Worm (Caenorhabditis elegans) whole organism, young adult: ENCODE measurements around the gene Y55F3BR.6.

Experiments
- B0019.2 ChIP-seq: fragments of 200-800 bp; sonication (Bioruptor generic); conservative IDR thresholded peaks from 2 replicates; pipeline ENCODE4 v1.3.6; 2022; ENCODE audit warnings: missing genetic modification reagents, missing genetic modification characterization, missing compliant biosample characterization
- F23B12.7 ChIP-seq: sonication (generic microtip); optimal IDR thresholded peaks from 2 replicates; lab custom pipeline; 2017; ENCODE audit warnings: missing genetic modification characterization, mild to moderate bottlenecking, missing compliant biosample characterization, antibody characterized with exemption, moderate library complexity; ENCODE audit not compliant: insufficient read depth
- F33H1.4 ChIP-seq: fragments of 200-800 bp; sonication (Bioruptor generic); IDR thresholded peaks from 2 replicates; pipeline ENCODE4 v1.3.6; 2022; ENCODE audit warnings: missing genetic modification reagents, missing genetic modification characterization, missing compliant biosample characterization
- F37B4.10 ChIP-seq: fragments of 200-800 bp; sonication (Bioruptor generic); IDR thresholded peaks from 2 replicates; pipeline ENCODE4 v1.3.6; 2022; ENCODE audit warnings: missing genetic modification characterization, missing compliant biosample characterization
- F52B5.7 ChIP-seq: sonication (generic microtip); optimal IDR thresholded peaks from 2 replicates; lab custom pipeline; 2016; ENCODE audit warnings: mild to moderate bottlenecking, missing genetic modification characterization, missing compliant biosample characterization
- F55B11.4 ChIP-seq: sonication (generic microtip); optimal IDR thresholded peaks from 2 replicates; lab custom pipeline; 2016; ENCODE audit warnings: missing compliant biosample characterization, missing genetic modification characterization, borderline replicate concordance; ENCODE audit not compliant: insufficient read depth
- K11D2.4 ChIP-seq: fragments of 200-800 bp; sonication (Bioruptor generic); IDR thresholded peaks from 2 replicates; pipeline ENCODE4 v1.3.6; 2022; ENCODE audit warnings: missing genetic modification reagents, missing genetic modification characterization, missing compliant biosample characterization
- Y56A3A.18 ChIP-seq: fragments of 200-800 bp; sonication (Bioruptor generic); IDR thresholded peaks from 2 replicates; pipeline ENCODE4 v1.3.6; 2022; ENCODE audit warnings: missing genetic modification reagents, missing genetic modification characterization, missing compliant biosample characterization
- Y79H2A.3 ChIP-seq: fragments of 200-800 bp; sonication (Bioruptor generic); conservative IDR thresholded peaks from 2 replicates; pipeline ENCODE4 v1.3.6; 2022; ENCODE audit warnings: missing genetic modification reagents, missing genetic modification characterization, missing compliant biosample characterization
- ama-1 ChIP-seq, 3 experiments: fragments of 150-350 bp in 1 of 3; sonication (generic microtip) in 2 of 3; optimal IDR thresholded peaks; 2 replicates each; lab custom pipeline; 2014 to 2018; ENCODE audit warnings: missing biosample characterization in 2 of 3, missing genetic modification characterization in 2 of 3, missing genetic modification reagents in 2 of 3
- attf-3 ChIP-seq: fragments of 200-800 bp; sonication (Bioruptor generic); conservative IDR thresholded peaks from 2 replicates; pipeline ENCODE4 v1.3.6; 2022; ENCODE audit warnings: missing genetic modification reagents, missing genetic modification characterization, missing compliant biosample characterization
- attf-6 ChIP-seq: fragments of 200-800 bp; sonication (Bioruptor generic); IDR thresholded peaks from 2 replicates; pipeline ENCODE4 v1.3.6; 2022; ENCODE audit warnings: missing genetic modification reagents, missing genetic modification characterization, missing compliant biosample characterization
- cebp-1 ChIP-seq, 2 experiments: fragments of 200-800 bp in 1 of 2; sonication (Bioruptor generic) in 1 of 2; sonication (generic microtip) in 1 of 2; IDR thresholded peaks in 1 of 2; optimal IDR thresholded peaks in 1 of 2; 2 replicates each; pipeline versions ENCODE4 v1.3.6 to Lab custom; 2017 to 2022; ENCODE audit warnings: missing compliant biosample characterization in 2 of 2, missing genetic modification characterization in 2 of 2, mild to moderate bottlenecking in 1 of 2, missing genetic modification reagents in 1 of 2, moderate library complexity in 1 of 2
- ceh-100 ChIP-seq: fragments of 200-800 bp; sonication (Bioruptor generic); IDR thresholded peaks from 2 replicates; pipeline ENCODE4 v1.3.6; 2022; ENCODE audit warnings: missing genetic modification reagents, missing genetic modification characterization, missing compliant biosample characterization
- ceh-40 ChIP-seq: fragments of 200-800 bp; sonication (Bioruptor generic); IDR thresholded peaks from 2 replicates; pipeline ENCODE4 v1.3.6; 2022; ENCODE audit warnings: missing genetic modification characterization, missing compliant biosample characterization
- die-1 ChIP-seq: sonication (generic microtip); optimal IDR thresholded peaks from 2 replicates; lab custom pipeline; 2016; ENCODE audit warnings: missing genotype, mild to moderate bottlenecking, missing genetic modification characterization, missing compliant biosample characterization
- dox-1 ChIP-seq: fragments of 200-800 bp; sonication (Bioruptor generic); IDR thresholded peaks from 2 replicates; pipeline ENCODE4 v1.3.6; 2022; ENCODE audit warnings: missing genetic modification reagents, missing genetic modification characterization, missing compliant biosample characterization
- efl-1 ChIP-seq: fragments of 150-350 bp; optimal IDR thresholded peaks from 2 replicates; lab custom pipeline; 2014; ENCODE audit warnings: missing biosample characterization, missing genetic modification reagents, missing genetic modification characterization
- egl-44 ChIP-seq: fragments of 200-800 bp; sonication (Bioruptor generic); IDR thresholded peaks from 2 replicates; pipeline ENCODE4 v1.3.6; 2022; ENCODE audit warnings: missing genetic modification reagents, missing genetic modification characterization, missing compliant biosample characterization
- egrh-3 ChIP-seq: fragments of 200-800 bp; sonication (Bioruptor generic); IDR thresholded peaks from 2 replicates; pipeline ENCODE4 v1.3.6; 2022; ENCODE audit warnings: missing genetic modification reagents, missing genetic modification characterization, missing compliant biosample characterization
- hlh-12 ChIP-seq: sonication (generic microtip); optimal IDR thresholded peaks from 2 replicates; lab custom pipeline; 2016; ENCODE audit warnings: missing genetic modification characterization, missing compliant biosample characterization
- hmg-1.2 ChIP-seq: fragments of 200-800 bp; sonication (Bioruptor generic); IDR thresholded peaks from 2 replicates; pipeline ENCODE4 v1.3.6; 2022; ENCODE audit warnings: missing genetic modification reagents, missing genetic modification characterization, missing compliant biosample characterization
- hrde-1 ChIP-seq: sonication (generic microtip); optimal IDR thresholded peaks from 2 replicates; lab custom pipeline; 2016; ENCODE audit warnings: missing genetic modification characterization, mild to moderate bottlenecking, missing compliant biosample characterization, moderate library complexity, missing genotype, missing genetic modification reagents, borderline replicate concordance
- hsf-1 ChIP-seq: fragments of 200-800 bp; sonication (Bioruptor generic); IDR thresholded peaks from 2 replicates; pipeline ENCODE4 v1.3.6; 2022; ENCODE audit warnings: missing genetic modification reagents, missing genetic modification characterization, missing compliant biosample characterization
- lag-1 ChIP-seq: fragments of 200-800 bp; sonication (Bioruptor generic); IDR thresholded peaks from 2 replicates; pipeline ENCODE4 v1.3.6; 2022; ENCODE audit warnings: missing genetic modification reagents, missing genetic modification characterization, missing compliant biosample characterization
- lin-26 ChIP-seq: fragments of 200-800 bp; sonication (Bioruptor generic); IDR thresholded peaks from 2 replicates; pipeline ENCODE4 v1.3.6; 2022; ENCODE audit warnings: missing genetic modification reagents, missing genetic modification characterization, missing compliant biosample characterization
- lin-40 ChIP-seq: sonication (generic microtip); optimal IDR thresholded peaks from 2 replicates; lab custom pipeline; 2016; ENCODE audit warnings: missing genetic modification characterization, mild to moderate bottlenecking, missing compliant biosample characterization, missing genotype, missing genetic modification reagents
- lin-54 ChIP-seq: fragments of 200-800 bp; sonication (Bioruptor generic); optimal IDR thresholded peaks from 2 replicates; lab custom pipeline; 2018; ENCODE audit warnings: mild to moderate bottlenecking, missing genetic modification characterization, missing compliant biosample characterization
- lsl-1 ChIP-seq: fragments of 200-800 bp; sonication (Bioruptor generic); optimal IDR thresholded peaks from 2 replicates; lab custom pipeline; 2018; ENCODE audit warnings: mild to moderate bottlenecking, missing genetic modification characterization, moderate library complexity, missing compliant biosample characterization
- madf-10 ChIP-seq: sonication (generic microtip); optimal IDR thresholded peaks from 2 replicates; lab custom pipeline; 2016; ENCODE audit warnings: mild to moderate bottlenecking, missing genetic modification characterization, missing compliant biosample characterization
- mcd-1 ChIP-seq: fragments of 200-800 bp; sonication (Bioruptor generic); IDR thresholded peaks from 2 replicates; pipeline ENCODE4 v1.3.6; 2022; ENCODE audit warnings: missing genetic modification reagents, missing genetic modification characterization, missing compliant biosample characterization
- nfya-2 ChIP-seq: fragments of 200-800 bp; sonication (Bioruptor generic); IDR thresholded peaks from 2 replicates; pipeline ENCODE4 v1.3.6; 2022; ENCODE audit warnings: missing genetic modification reagents, missing genetic modification characterization, missing compliant biosample characterization
- nfyb-1 ChIP-seq: fragments of 200-800 bp; sonication (Bioruptor generic); IDR thresholded peaks from 2 replicates; pipeline ENCODE4 v1.3.6; 2022; ENCODE audit warnings: missing genetic modification reagents, missing genetic modification characterization, missing compliant biosample characterization
- nhr-179 ChIP-seq: sonication (generic microtip); optimal IDR thresholded peaks from 2 replicates; lab custom pipeline; 2016; ENCODE audit warnings: mild to moderate bottlenecking, missing genetic modification characterization, missing compliant biosample characterization
- nhr-80 ChIP-seq: sonication (generic microtip); optimal IDR thresholded peaks from 2 replicates; lab custom pipeline; 2016; ENCODE audit warnings: missing genetic modification characterization, missing compliant biosample characterization
- pbrm-1 ChIP-seq: fragments of 200-800 bp; sonication (Bioruptor generic); IDR thresholded peaks from 2 replicates; pipeline ENCODE4 v1.3.6; 2022; ENCODE audit warnings: missing genetic modification reagents, missing genetic modification characterization, missing compliant biosample characterization
- rcor-1 ChIP-seq: fragments of 200-800 bp; sonication (Bioruptor generic); IDR thresholded peaks from 2 replicates; pipeline ENCODE4 v1.3.6; 2022; ENCODE audit warnings: missing genetic modification reagents, missing genetic modification characterization, missing compliant biosample characterization
- snpc-4 ChIP-seq, 5 experiments: fragments of 150-350 bp in 1 of 5; sonication (generic microtip) in 4 of 5; optimal IDR thresholded peaks; 2 replicates each; lab custom pipeline; 2014 to 2018; ENCODE audit warnings: missing genetic modification characterization in 5 of 5, missing biosample characterization in 3 of 5, antibody characterized with exemption in 2 of 5, mild to moderate bottlenecking in 2 of 5, missing compliant biosample characterization in 2 of 5, missing genotype in 2 of 5, moderate library complexity in 2 of 5, missing genetic modification reagents in 1 of 5
- tbp1 ChIP-seq: fragments of 200-800 bp; sonication (Bioruptor generic); optimal IDR thresholded peaks from 2 replicates; lab custom pipeline; 2018; ENCODE audit warnings: mild to moderate bottlenecking, missing genetic modification characterization, missing compliant biosample characterization
- tbx-9 ChIP-seq: sonication (generic microtip); optimal IDR thresholded peaks from 2 replicates; lab custom pipeline; 2016; ENCODE audit warnings: borderline replicate concordance, missing genetic modification characterization, inconsistent platforms, missing compliant biosample characterization
- unc-130 ChIP-seq: sonication (generic microtip); optimal IDR thresholded peaks from 2 replicates; lab custom pipeline; 2016; ENCODE audit warnings: missing genetic modification reagents, missing genetic modification characterization, missing compliant biosample characterization
- zfh-2 ChIP-seq: fragments of 200-800 bp; sonication (Bioruptor generic); conservative IDR thresholded peaks from 2 replicates; pipeline ENCODE4 v1.3.6; 2022; ENCODE audit warnings: missing genetic modification reagents, missing genetic modification characterization, missing compliant biosample characterization
- zim-3 ChIP-seq: sonication (generic microtip); optimal IDR thresholded peaks from 2 replicates; lab custom pipeline; 2017; ENCODE audit warnings: mild to moderate bottlenecking, missing genetic modification characterization, moderate library complexity, missing compliant biosample characterization
- ztf-18 ChIP-seq: sonication (generic microtip); optimal IDR thresholded peaks from 2 replicates; lab custom pipeline; 2016; ENCODE audit warnings: missing genotype, mild to moderate bottlenecking, missing genetic modification characterization, missing compliant biosample characterization

Gene Y55F3BR.6

ce11 chrIV:813341-813740, 28.6 kb downstream of the Y55F3BR.6 start:
- TF ChIP-seq hmg-1.2 (GFP tag; lab: Robert Waterston, UW) (peak; percentile 93), egrh-3 (GFP tag; lab: Robert Waterston, UW) (peak; percentile 37; the same call in 1 of the 2 replicates), dox-1 (GFP tag; lab: Robert Waterston, UW) (peak; percentile 74), egl-44 (GFP tag; lab: Robert Waterston, UW) (peak; percentile 48; the same call in 1 of the 2 replicates), cebp-1 (GFP tag; IDR thresholded peaks at IDR 0.05; lab: Robert Waterston, UW) (peak; percentile 30; the same call in 1 of the 2 replicates), cebp-1 (tag; optimal IDR thresholded peaks at IDR 0.05; lab: Kevin White, UChicago) (peak; percentile 24), ceh-100 (peak; percentile 67), F37B4.10 (GFP tag; lab: Robert Waterston, UW) (0 out of 2 replicates have a peak, but pooled peaks have one; percentile 36), lin-26 (0 out of 2 replicates have a peak, but pooled peaks have one; percentile 23), pbrm-1 (peak; percentile 21; the same call in 1 of the 2 replicates), rcor-1 (GFP tag; lab: Robert Waterston, UW) (peak; percentile 66; the same call in 1 of the 2 replicates), F33H1.4 (GFP tag; lab: Robert Waterston, UW) (0 out of 2 replicates have a peak, but pooled peaks have one; percentile 16), lag-1 (GFP tag; lab: Robert Waterston, UW) (0 out of 2 replicates have a peak, but pooled peaks have one; percentile 28), mcd-1 (GFP tag; lab: Robert Waterston, UW) (peak; percentile 89), K11D2.4 (GFP tag; lab: Robert Waterston, UW) (peak; percentile 66), ztf-18 (tag; lab: Kevin White, UChicago) (peak; percentile 74), zfh-2 (peak; percentile 55)

- peak; percentile 85 for TF ChIP-seq attf-3 (GFP tag; lab: Robert Waterston, UW)
- no peak for TF ChIP-seq lin-40 (tag; lab: Kevin White, UChicago)
- TF ChIP-seq tbx-9 (tag; lab: Kevin White, UChicago): no peak
- TF ChIP-seq dox-1 (GFP tag; lab: Robert Waterston, UW): no peak
- no peak for TF ChIP-seq hrde-1 (tag; lab: Kevin White, UChicago)
- no peak for TF ChIP-seq F37B4.10 (GFP tag; lab: Robert Waterston, UW)
- TF ChIP-seq ama-1 (optimal IDR thresholded peaks at IDR 0.05; lab: Kevin White, UChicago): no peak
- TF ChIP-seq ama-1 (GFP tag; optimal IDR thresholded peaks at IDR 0.05; lab: Kevin White, UChicago): no peak
- no peak for TF ChIP-seq nfyb-1 (GFP tag; lab: Robert Waterston, UW)
- TF ChIP-seq nfya-2 (GFP tag; lab: Robert Waterston, UW): no peak
- TF ChIP-seq F52B5.7 (tag; lab: Kevin White, UChicago): no peak
- no peak for TF ChIP-seq pbrm-1
- no peak for TF ChIP-seq nhr-80 (tag; lab: Kevin White, UChicago)
- no peak for TF ChIP-seq B0019.2
- 0 out of 2 replicates have a peak, but pooled peaks have one; percentile 52 for TF ChIP-seq hsf-1 (GFP tag; lab: Robert Waterston, UW)
- peak; percentile 31; the same call in 1 of the 2 replicates for TF ChIP-seq mcd-1 (GFP tag; lab: Robert Waterston, UW)
- no peak for TF ChIP-seq die-1
- TF ChIP-seq F23B12.7 (tag; lab: Kevin White, UChicago): no peak
- TF ChIP-seq zim-3 (tag; lab: Kevin White, UChicago): no peak
- no peak for TF ChIP-seq hlh-12
- no peak for TF ChIP-seq lag-1 (GFP tag; lab: Robert Waterston, UW)
- peak; percentile 28 for TF ChIP-seq efl-1
- TF ChIP-seq ceh-40 (GFP tag; lab: Robert Waterston, UW): no peak
- peak; percentile 5 for TF ChIP-seq tbp1 (GFP tag; lab: Kevin White, UChicago)
- no peak for TF ChIP-seq unc-130 (GFP tag; lab: Kevin White, UChicago)
- TF ChIP-seq nhr-179 (tag; lab: Kevin White, UChicago): no peak
- no peak for TF ChIP-seq ztf-18 (tag; lab: Kevin White, UChicago)
- TF ChIP-seq Y79H2A.3 (GFP tag; lab: Robert Waterston, UW): no peak
- no peak for TF ChIP-seq attf-6
- TF ChIP-seq lin-54 (GFP tag; lab: Kevin White, UChicago): peak; percentile 89
- peak; percentile 31 for TF ChIP-seq lsl-1 (GFP tag; lab: Kevin White, UChicago)
- no peak for TF ChIP-seq madf-10
- TF ChIP-seq Y56A3A.18: no peak
- no peak for TF ChIP-seq F55B11.4 (tag; lab: Kevin White, UChicago)
- no peak for TF ChIP-seq snpc-4 (GFP tag; optimal IDR thresholded peaks at IDR 0.05; lab: Kevin White, UChicago)
- no peak for TF ChIP-seq snpc-4 (tag; optimal IDR thresholded peaks at IDR 0.05; lab: Kevin White, UChicago)
These were observed 34.9 kb downstream of the Y55F3BR.6 start, which contains the start of gene Y55F3BL.6 for ce11 chrIV:807027-807516. Gene Y55F3BL.6, minus strand, starts transcription at chrIV:807077.
